Fruit fly (Drosophila melanogaster): ENCODE results near the gene flip.

flip gene

DNA sequence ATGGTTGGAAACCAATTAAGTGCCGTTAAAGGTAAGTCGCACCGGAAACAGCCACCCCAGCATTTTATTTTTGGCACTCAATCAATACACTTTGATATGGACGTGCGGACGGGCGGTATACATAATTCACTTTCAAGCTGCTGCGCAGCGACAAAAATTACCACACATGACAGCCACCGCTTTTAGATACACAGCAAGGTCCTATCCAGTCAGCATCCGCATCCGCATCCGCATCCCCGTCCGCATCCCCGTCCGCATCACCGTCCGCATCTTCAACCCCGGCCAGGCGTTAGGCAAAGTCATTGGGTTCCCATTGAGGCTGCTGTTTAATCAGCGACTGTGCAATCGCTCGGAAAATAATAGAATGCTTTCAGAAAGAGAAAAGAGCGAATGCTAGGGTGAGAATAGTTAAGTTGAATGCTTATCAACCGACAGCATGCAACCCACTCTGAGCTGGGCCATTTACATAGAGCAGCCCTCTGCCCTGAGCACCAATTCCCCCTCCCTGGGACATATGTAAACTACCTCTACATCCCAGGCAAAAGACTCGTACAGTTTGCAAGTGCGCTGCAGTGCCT is 6.7 kb upstream of the flip start:
- TF ChIP-seq psq (optimal IDR thresholded peaks at IDR 0.05) (no peak), ttk (optimal IDR thresholded peaks at IDR 0.05) (no peak), insv (optimal IDR thresholded peaks at IDR 0.05) (no peak), Sin3A (optimal IDR thresholded peaks at IDR 0.05) (no peak), Myc (optimal IDR thresholded peaks at IDR 0.05) (no peak), h (optimal IDR thresholded peaks at IDR 0.05) (no peak)

DNA sequence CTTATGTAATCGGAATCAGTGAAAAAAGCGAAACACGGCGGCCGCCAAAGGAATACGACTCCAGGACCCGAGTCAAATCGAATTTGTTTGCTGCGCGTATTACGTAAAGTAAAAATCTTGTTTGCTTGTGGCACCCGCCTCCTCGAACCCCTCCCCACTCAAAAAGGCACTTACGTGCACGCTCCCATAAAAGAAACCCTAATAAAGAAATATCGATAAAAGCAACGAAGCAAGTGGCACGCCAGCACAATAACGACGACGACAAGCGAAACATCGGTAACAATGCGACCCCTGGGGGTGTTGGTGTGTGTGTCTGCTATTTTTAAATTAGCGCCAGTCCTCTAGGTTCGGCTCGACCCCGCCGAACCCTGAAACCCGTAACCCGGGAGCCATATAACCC is 4.5 kb upstream of the flip start:
- TF ChIP-seq Sin3A (optimal IDR thresholded peaks at IDR 0.05) (no peak), ttk (optimal IDR thresholded peaks at IDR 0.05) (no peak), psq (optimal IDR thresholded peaks at IDR 0.05) (no peak), insv (optimal IDR thresholded peaks at IDR 0.05) (no peak), h (optimal IDR thresholded peaks at IDR 0.05) (no peak), Myc (optimal IDR thresholded peaks at IDR 0.05) (no peak)

DNA sequence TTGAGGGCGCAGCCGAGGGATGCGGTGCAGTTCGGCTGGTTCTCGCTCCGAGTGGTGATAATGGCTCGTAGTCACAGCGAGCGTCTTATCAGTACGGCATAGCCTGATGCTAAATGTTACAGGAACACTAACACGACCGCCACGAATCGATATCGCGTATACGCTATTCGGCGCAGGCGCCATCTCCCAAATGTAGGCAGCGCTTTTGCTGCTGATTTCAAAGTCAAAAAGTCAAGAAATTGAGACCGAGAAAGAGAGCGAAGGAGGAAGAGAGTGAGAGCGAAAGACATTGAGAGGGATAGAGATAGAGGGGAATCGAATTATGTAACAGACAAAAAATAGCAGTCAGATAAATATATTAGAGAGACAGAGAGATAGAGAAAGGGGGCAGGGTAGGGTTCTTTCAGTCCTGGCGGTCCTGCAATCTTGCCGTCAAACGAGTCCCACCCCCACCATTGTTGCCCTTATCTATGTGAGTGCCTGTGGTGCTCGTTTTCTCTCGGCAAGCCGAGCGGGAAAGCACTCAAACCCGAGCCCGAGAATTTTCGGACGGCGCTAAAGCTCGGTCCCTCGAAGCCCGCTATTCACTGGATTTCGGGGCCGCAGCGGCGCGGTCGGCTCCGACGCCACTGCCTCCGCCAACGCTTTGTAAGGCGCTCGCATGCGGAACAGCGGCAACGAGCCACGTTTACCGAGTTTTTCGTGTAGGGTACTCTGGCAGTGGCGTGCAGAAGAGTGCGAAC is 3.6 kb upstream of the flip start:
- no peak for TF ChIP-seq Myc (optimal IDR thresholded peaks at IDR 0.05)
- TF ChIP-seq ttk (optimal IDR thresholded peaks at IDR 0.05), result no peak
- TF ChIP-seq h (optimal IDR thresholded peaks at IDR 0.05), result no peak
- no peak for TF ChIP-seq Sin3A (optimal IDR thresholded peaks at IDR 0.05)
- no peak for TF ChIP-seq insv (optimal IDR thresholded peaks at IDR 0.05)
- TF ChIP-seq psq (optimal IDR thresholded peaks at IDR 0.05), result no peak

DNA sequence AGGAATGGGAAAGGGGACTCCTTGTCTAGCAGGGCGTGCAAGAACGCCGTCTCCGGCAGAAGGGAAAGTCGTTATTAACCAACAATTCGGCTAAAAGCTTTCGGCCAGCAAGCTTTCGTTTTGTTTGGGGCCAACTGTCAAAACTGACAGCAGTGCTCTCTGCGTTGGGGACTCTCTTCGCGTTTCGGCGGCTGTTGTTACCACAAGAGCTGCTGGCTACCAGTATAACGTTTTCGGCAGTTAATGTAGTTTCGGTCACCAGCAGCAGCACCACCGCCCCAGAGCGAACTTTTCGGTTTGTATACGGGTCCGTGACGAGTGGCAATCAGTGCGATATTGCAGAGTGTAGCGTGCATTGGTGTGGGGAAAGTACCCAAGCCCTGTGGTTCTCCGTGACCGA is 2.3 kb upstream of the flip start, which contains the start of gene cpx:
Gene cpx, plus strand, starts transcription at position 160 of the 400 bp plus-strand sequence.
- TF ChIP-seq ttk (optimal IDR thresholded peaks at IDR 0.05) (no peak), h (optimal IDR thresholded peaks at IDR 0.05) (no peak), insv (optimal IDR thresholded peaks at IDR 0.05) (no peak), Myc (optimal IDR thresholded peaks at IDR 0.05) (no peak)

DNA sequence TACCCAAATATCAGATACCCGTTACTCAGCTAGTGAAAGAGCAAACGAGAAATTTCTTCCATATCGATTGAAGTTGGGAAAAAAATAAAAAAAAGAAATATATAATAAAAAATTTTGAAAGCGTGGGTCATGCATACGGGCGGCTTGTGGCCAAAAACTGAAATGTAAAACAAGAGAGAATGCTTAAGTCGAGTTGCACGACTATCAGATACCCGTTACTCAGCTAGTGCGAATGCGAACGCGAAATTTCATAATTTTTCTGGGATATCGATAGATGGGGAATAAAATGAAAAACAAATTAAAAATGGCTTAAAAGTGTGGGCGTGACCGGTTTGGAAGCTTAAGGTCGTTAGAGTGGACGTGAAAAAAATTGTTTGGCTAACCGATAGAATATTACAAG is 9.4 kb downstream of the flip start:
- TF ChIP-seq Sin3A (optimal IDR thresholded peaks at IDR 0.05) (no peak), psq (optimal IDR thresholded peaks at IDR 0.05) (no peak)

DNA sequence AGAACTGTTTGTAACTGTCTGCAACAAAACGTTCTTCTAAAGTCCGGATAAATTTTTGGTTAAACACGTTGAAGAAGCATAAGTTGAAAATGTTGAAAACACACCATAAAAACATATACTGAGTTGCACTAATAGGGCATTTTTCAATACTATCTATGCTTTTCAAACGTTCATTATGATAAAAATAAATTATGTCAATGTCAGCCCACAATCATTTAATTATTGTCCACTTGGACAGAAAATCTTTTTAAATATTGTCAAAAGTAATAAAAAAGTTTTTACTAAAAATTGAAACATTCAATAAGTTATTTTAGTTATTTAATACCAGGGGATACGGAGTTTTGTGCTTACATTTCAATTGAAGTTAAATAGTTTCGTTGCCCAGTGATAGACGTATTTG is 11.3 kb downstream of the flip start, which contains the start of gene CG1092:
Gene CG1092, plus strand, starts transcription at position 301 of the 400 bp plus-strand sequence.
- TF ChIP-seq Sin3A (optimal IDR thresholded peaks at IDR 0.05), result no peak
- TF ChIP-seq psq (optimal IDR thresholded peaks at IDR 0.05), result no peak
- no peak for TF ChIP-seq Myc (optimal IDR thresholded peaks at IDR 0.05)
- TF ChIP-seq ttk (optimal IDR thresholded peaks at IDR 0.05), result no peak
- no peak for TF ChIP-seq h (optimal IDR thresholded peaks at IDR 0.05)
- no peak for TF ChIP-seq insv (optimal IDR thresholded peaks at IDR 0.05)

DNA sequence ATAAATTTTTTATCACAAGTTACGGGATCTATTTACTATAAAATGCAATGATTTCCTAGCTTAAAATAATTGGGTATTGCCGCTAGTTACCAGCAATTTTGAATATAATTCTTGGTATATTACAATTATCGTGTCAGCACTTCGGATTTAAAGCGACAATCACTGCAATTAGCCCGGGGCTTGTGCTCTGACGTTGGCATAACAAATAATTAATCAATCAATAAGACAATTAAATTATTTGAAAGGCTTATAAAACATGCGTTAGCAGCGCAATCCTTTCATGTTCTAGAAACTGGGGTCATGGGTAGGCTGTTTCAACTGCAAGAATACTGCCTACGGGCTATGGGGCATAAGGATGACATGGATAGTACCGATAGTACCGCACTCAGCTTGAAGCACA is 21.1 kb downstream of the flip start, which contains the start of gene Or82a:
Gene Or82a, plus strand, starts transcription at position 301 of the 400 bp plus-strand sequence.
- TF ChIP-seq h (optimal IDR thresholded peaks at IDR 0.05), result no peak
- TF ChIP-seq psq (optimal IDR thresholded peaks at IDR 0.05), result no peak
- TF ChIP-seq ttk (optimal IDR thresholded peaks at IDR 0.05), result no peak
- TF ChIP-seq Sin3A (optimal IDR thresholded peaks at IDR 0.05), result no peak
- TF ChIP-seq insv (optimal IDR thresholded peaks at IDR 0.05), result no peak
- no peak for TF ChIP-seq Myc (optimal IDR thresholded peaks at IDR 0.05)

DNA sequence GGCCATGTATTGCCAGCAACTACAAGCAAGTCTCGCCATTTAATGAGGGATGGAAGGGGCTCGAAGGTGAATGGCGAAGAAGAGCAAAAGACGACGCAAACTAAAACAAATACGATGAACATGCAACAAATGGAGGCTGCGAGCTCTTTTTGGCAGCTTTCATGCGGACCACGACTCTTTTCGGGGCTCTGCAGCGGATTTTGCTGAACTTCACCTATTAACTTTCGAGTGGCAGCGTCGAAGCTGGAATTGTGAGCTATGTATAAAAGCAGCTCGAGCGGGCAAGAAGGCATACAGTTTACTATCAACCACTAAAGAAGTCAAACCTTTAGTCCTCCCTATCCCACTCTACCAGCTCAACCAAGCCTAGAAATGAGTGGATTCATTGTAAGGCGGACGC is 23.3 kb downstream of the flip start, which contains the start of gene TwdlV:
Gene TwdlV, plus strand, starts transcription at position 301 of the 400 bp plus-strand sequence.
- TF ChIP-seq insv (optimal IDR thresholded peaks at IDR 0.05) (no peak), Sin3A (optimal IDR thresholded peaks at IDR 0.05) (no peak), h (optimal IDR thresholded peaks at IDR 0.05) (no peak), ttk (optimal IDR thresholded peaks at IDR 0.05) (no peak), Myc (optimal IDR thresholded peaks at IDR 0.05) (no peak), psq (optimal IDR thresholded peaks at IDR 0.05) (no peak)

DNA sequence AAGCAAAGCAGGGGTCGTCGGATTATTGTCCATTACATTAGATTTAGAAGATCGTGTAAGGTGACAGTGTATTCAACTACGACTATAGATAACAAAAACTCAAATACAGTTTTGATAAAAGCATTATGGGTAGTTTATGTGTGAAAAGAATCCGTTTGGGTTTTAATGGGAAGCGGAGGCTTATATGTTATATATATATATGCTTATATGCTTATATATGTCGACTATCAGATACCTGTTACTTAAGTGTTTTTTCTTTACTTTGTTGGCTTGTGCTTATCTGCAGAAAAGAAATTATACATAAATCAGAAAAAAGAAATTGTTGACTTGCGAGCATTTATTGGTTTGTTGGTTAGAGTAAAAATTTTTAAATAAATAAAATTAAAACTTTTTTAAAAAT is 24.8 kb downstream of the flip start, which contains the start of gene CG14644:
Gene CG14644, minus strand, starts transcription at position 101 of the 400 bp plus-strand sequence.
- TF ChIP-seq insv (optimal IDR thresholded peaks at IDR 0.05), result no peak
- TF ChIP-seq Sin3A (optimal IDR thresholded peaks at IDR 0.05), result no peak
- TF ChIP-seq h (optimal IDR thresholded peaks at IDR 0.05), result no peak
- no peak for TF ChIP-seq ttk (optimal IDR thresholded peaks at IDR 0.05)
- TF ChIP-seq psq (optimal IDR thresholded peaks at IDR 0.05), result no peak
- TF ChIP-seq Myc (optimal IDR thresholded peaks at IDR 0.05), result no peak

DNA sequence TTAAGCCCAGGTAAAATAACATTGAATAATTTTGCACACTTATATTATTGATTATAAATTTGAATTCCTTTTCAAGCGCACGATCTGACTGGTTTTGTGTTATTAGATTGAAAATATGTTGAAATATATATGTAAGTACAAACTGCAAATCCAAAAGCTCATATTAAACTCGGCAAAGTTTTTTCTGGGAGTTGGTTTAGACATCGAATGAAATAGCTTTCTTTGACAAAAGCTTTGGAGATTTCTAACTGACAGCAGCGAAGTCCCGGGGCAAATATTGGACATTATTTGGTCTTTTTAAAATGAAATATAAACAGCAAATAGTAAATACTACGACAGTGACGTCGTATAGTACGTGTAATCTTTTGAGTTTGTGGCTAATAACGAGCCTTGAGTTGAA is 26.5 kb downstream of the flip start, which contains the start of gene TwdlG:
Gene TwdlG, minus strand, starts transcription at position 101 of the 400 bp plus-strand sequence.
- TF ChIP-seq Sin3A (optimal IDR thresholded peaks at IDR 0.05) (no peak), h (optimal IDR thresholded peaks at IDR 0.05) (no peak), insv (optimal IDR thresholded peaks at IDR 0.05) (no peak), ttk (optimal IDR thresholded peaks at IDR 0.05) (no peak), Myc (optimal IDR thresholded peaks at IDR 0.05) (no peak), psq (optimal IDR thresholded peaks at IDR 0.05) (no peak)

DNA sequence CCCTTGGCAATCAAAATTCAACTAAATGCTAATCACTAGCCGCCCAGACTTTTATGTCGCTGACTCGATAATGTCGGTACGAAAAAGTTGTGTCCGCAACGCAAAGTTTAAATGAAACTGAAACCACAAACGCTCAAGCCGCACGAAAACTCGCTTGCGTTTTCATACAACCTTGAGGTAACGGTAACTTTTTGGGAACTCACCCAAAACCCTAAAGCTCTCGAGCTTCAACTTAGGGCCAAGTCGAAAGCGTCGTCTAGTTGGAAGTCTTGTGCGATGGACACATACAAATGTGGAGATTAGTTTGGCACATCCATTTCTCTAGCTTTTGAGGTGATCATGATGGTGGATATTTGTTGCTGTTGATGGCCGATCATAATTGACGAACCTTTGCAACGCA is 27.8 kb downstream of the flip start:
- no peak for TF ChIP-seq ttk (optimal IDR thresholded peaks at IDR 0.05)
- no peak for TF ChIP-seq insv (optimal IDR thresholded peaks at IDR 0.05)
- no peak for TF ChIP-seq Sin3A (optimal IDR thresholded peaks at IDR 0.05)
- TF ChIP-seq psq (optimal IDR thresholded peaks at IDR 0.05), result no peak
- TF ChIP-seq Myc (optimal IDR thresholded peaks at IDR 0.05), result no peak
- no peak for TF ChIP-seq h (optimal IDR thresholded peaks at IDR 0.05)

DNA sequence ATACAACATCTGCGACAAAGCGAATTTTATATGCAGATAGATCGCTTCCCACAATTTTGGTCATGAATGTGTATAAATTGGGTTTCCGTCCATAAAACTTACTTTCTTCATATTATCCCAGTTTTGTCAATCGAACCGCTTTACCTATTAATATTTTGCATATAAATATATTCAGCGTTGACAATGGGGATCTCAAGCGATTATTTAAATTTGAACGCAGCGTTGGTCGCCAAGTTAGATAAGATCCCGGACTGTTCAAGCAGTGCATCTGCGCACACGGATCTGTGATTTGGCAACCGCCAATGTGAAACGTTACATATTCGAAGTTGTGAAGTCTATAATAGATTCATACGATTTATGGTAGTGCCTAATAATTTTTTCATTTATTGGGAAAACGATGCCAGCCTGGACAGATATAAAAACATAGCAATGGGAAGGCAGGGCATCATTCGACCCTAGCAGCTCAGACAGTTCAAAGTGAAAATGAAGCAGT is 31.1 kb downstream of the flip start, which contains the start of gene TwdlF:
Gene TwdlF, plus strand, starts transcription at position 443 of the 493 bp plus-strand sequence.
- no peak for TF ChIP-seq Sin3A (optimal IDR thresholded peaks at IDR 0.05)
- TF ChIP-seq ttk (optimal IDR thresholded peaks at IDR 0.05), result no peak
- TF ChIP-seq h (optimal IDR thresholded peaks at IDR 0.05), result no peak
- TF ChIP-seq insv (optimal IDR thresholded peaks at IDR 0.05), result no peak
- no peak for TF ChIP-seq psq (optimal IDR thresholded peaks at IDR 0.05)
- TF ChIP-seq Myc (optimal IDR thresholded peaks at IDR 0.05), result no peak

Data from Kc167 (cell line).